Worm (Caenorhabditis elegans) whole organism, L4/young adult: ENCODE results near the gene K01A6.7.

Experiments
- W03F9.2 ChIP-seq: fragments of 150-350 bp; optimal IDR thresholded peaks from 2 replicates; lab custom pipeline; 2014; ENCODE audit warnings: missing biosample characterization, missing genetic modification characterization
- dao-5 ChIP-seq: sonication (generic microtip); optimal IDR thresholded peaks from 2 replicates; lab custom pipeline; 2016; ENCODE audit warnings: missing genotype, missing genetic modification characterization, moderate library complexity, missing compliant biosample characterization
- him-1 ChIP-seq: sonication (generic microtip); optimal IDR thresholded peaks from 2 replicates; lab custom pipeline; 2016; ENCODE audit warnings: missing genotype, missing genetic modification reagents, missing genetic modification characterization, missing compliant biosample characterization

ce11 chrIV:11737269-11737668 lies 1.1 kb downstream of the K01A6.7 start, which contains the start of gene K01A6.8:
- no peak for TF ChIP-seq him-1 (tag; lab: Kevin White, UChicago)
- TF ChIP-seq W03F9.2 (tag; lab: Kevin White, UChicago): no peak
- TF ChIP-seq dao-5 (tag; lab: Kevin White, UChicago): no peak
